Worm (Caenorhabditis elegans) whole organism, mixed stage, embryonic: ENCODE measurements around the gene bath-21.

Experiments used
- ceh-83 ChIP-seq: fragments of 200-800 bp; sonication (Bioruptor generic); optimal IDR thresholded peaks from 2 replicates; lab custom pipeline; 2018; ENCODE audit warnings: mild to moderate bottlenecking, missing genetic modification characterization, missing compliant biosample characterization
- lin-13 ChIP-seq: fragments of 150-350 bp; optimal IDR thresholded peaks from 2 replicates; lab custom pipeline; 2014; ENCODE audit warnings: missing biosample characterization, missing genetic modification characterization
- mep-1 ChIP-seq: fragments of 150-350 bp; optimal IDR thresholded peaks from 2 replicates; lab custom pipeline; 2017; ENCODE audit warnings: missing biosample characterization, missing genetic modification reagents, missing genetic modification characterization, inconsistent platforms
- pha-4 ChIP-seq: fragments of 150-350 bp; optimal IDR thresholded peaks from 2 replicates; lab custom pipeline; 2018; ENCODE audit warnings: missing biosample characterization, missing genetic modification reagents, missing genetic modification characterization
- ztf-11 ChIP-seq: fragments of 150-350 bp; optimal IDR thresholded peaks from 2 replicates; lab custom pipeline; 2014; ENCODE audit warnings: missing biosample characterization, missing genetic modification characterization

DNA sequence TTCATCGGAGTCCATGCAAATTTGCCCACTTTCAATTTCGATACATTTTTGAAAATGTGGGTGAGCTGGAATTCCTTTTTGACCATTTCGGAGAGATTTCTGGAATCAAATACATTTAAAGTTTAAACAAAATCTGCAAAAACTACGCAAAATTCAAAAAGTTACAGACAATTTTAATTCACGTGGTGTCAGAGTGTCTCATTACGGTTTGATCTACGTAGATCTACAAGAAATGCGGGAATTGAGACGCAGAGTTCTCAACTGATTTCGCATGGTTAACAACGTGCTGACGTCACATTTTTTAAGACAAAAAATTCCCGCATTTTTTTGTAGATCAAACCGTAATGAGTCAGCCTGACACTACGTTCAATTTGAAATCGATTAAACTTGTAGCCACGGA, at the start of gene bath-21:
- TF ChIP-seq lin-13 (tag; lab: Kevin White, UChicago) (no peak), mep-1 (tag; lab: Kevin White, UChicago) (no peak), ceh-83 (GFP tag; lab: Kevin White, UChicago) (no peak), pha-4 (tag; lab: Kevin White, UChicago) (no peak), ztf-11 (tag; lab: Kevin White, UChicago) (no peak)
